Fruit fly (Drosophila melanogaster) whole organism, embryonic: Measurements from ENCODE around the gene D12.

Source experiments
- Blimp-1 ChIP-seq: fragments of 200-800 bp; sonication (Bioruptor generic); optimal IDR thresholded peaks from 3 replicates; lab custom pipeline; 2018; ENCODE audit warnings: missing biosample characterization, missing genetic modification characterization, mild to moderate bottlenecking, moderate library complexity, missing genetic modification reagents
- CG11247 ChIP-seq: fragments of 200-800 bp; sonication (Bioruptor generic); IDR thresholded peaks from 2 replicates; pipeline ENCODE4 v1.3.6; 2022; ENCODE audit warnings: missing biosample characterization, missing genetic modification characterization
- CG12071 ChIP-seq: fragments of 200-800 bp; sonication (Bioruptor generic); optimal IDR thresholded peaks from 3 replicates; lab custom pipeline; 2018; ENCODE audit warnings: missing biosample characterization, mild to moderate bottlenecking, missing genetic modification characterization
- CG13424 ChIP-seq: fragments of 200-800 bp; sonication (Bioruptor generic); optimal IDR thresholded peaks from 2 replicates; lab custom pipeline; 2019; ENCODE audit warnings: missing biosample characterization, mild to moderate bottlenecking, missing genetic modification characterization, moderate library complexity
- CG14965 ChIP-seq: fragments of 200-800 bp; sonication (Bioruptor generic); optimal IDR thresholded peaks from 2 replicates; lab custom pipeline; 2016; ENCODE audit warnings: missing biosample characterization, missing genetic modification characterization, borderline replicate concordance
- CG17359 ChIP-seq: fragments of 200-800 bp; sonication (Bioruptor generic); optimal IDR thresholded peaks from 3 replicates; lab custom pipeline; 2018; ENCODE audit warnings: missing biosample characterization, mild to moderate bottlenecking, missing genetic modification characterization, moderate library complexity
- CG1832 ChIP-seq: fragments of 200-800 bp; sonication (Bioruptor generic); optimal IDR thresholded peaks from 2 replicates; lab custom pipeline; 2017; ENCODE audit warnings: missing biosample characterization, mild to moderate bottlenecking, missing genetic modification characterization, inconsistent platforms
- CG4328 ChIP-seq: fragments of 200-800 bp; sonication (Bioruptor generic); optimal IDR thresholded peaks from 3 replicates; lab custom pipeline; 2017; ENCODE audit warnings: missing biosample characterization, missing genetic modification reagents, missing genetic modification characterization
- CG8478 ChIP-seq: fragments of >200 bp; optimal IDR thresholded peaks from 2 replicates; lab custom pipeline; 2018
- Lhr ChIP-seq: fragments of 200-800 bp; sonication (Bioruptor generic); optimal IDR thresholded peaks from 3 replicates; lab custom pipeline; 2017; ENCODE audit warnings: mild to moderate bottlenecking, missing biosample characterization, missing genetic modification reagents, missing genetic modification characterization
- NfI ChIP-seq: fragments of 200-800 bp; sonication (Bioruptor generic); optimal IDR thresholded peaks from 3 replicates; lab custom pipeline; 2018; ENCODE audit warnings: missing biosample characterization, mild to moderate bottlenecking, missing genetic modification characterization, moderate library complexity
- ap ChIP-seq: fragments of 200-800 bp; sonication (Bioruptor generic); IDR thresholded peaks from 2 replicates; pipeline ENCODE4 v1.3.6; 2022; ENCODE audit warnings: missing biosample characterization, missing genetic modification characterization
- crol ChIP-seq: fragments of 200-800 bp; sonication (Bioruptor generic); IDR thresholded peaks from 2 replicates; pipeline ENCODE4 v1.3.6; 2022; ENCODE audit warnings: missing biosample characterization, missing genetic modification characterization
- ken ChIP-seq: fragments of 200-800 bp; sonication (Bioruptor generic); IDR thresholded peaks from 3 replicates; pipeline ENCODE4 v1.3.6; 2022; ENCODE audit warnings: missing biosample characterization, missing genetic modification characterization

DNA sequence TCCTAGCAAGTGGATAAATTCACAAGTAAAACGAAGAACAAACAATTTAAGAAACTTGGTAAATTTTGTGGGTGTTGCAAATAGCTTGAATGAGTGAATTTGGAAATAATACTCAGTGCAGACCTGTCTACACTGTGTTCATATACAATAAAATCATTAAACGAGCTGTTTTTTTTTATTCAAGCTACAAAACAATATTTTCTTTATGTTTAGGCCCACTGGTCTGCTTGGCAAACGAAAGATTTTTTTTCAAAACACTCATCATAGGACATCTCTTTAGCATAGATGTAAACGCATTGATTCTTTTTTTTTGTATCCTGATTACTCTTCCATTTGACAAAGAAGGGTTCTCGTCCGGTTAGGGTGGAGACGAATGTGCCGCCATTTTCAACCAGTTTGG lies 44.9 kb downstream of the D12 start, which contains the start of gene CG42820:
- no peak for TF ChIP-seq CG17359 (tag; lab: Kevin White, UChicago)
- no peak for TF ChIP-seq CG12071 (GFP tag; lab: Kevin White, UChicago)
- TF ChIP-seq CG8478 (lab: Kevin White, UChicago) = no peak
- TF ChIP-seq CG14965 = no peak
- TF ChIP-seq NfI (GFP tag; lab: Kevin White, UChicago) = no peak
- no peak for TF ChIP-seq ap
- no peak for TF ChIP-seq CG13424
- no peak for TF ChIP-seq crol
- TF ChIP-seq Blimp-1 = no peak
- no peak for TF ChIP-seq ken
- no peak for TF ChIP-seq CG11247 (GFP tag; lab: Robert Waterston, UW)
- no peak for TF ChIP-seq CG1832
- TF ChIP-seq CG4328 (GFP tag; lab: Kevin White, UChicago) = no peak
- no peak for TF ChIP-seq Lhr (GFP tag; lab: Kevin White, UChicago)
